Fruit fly (Drosophila melanogaster): ENCODE measurements around the gene CG13005.

Gene CG13005

DNA sequence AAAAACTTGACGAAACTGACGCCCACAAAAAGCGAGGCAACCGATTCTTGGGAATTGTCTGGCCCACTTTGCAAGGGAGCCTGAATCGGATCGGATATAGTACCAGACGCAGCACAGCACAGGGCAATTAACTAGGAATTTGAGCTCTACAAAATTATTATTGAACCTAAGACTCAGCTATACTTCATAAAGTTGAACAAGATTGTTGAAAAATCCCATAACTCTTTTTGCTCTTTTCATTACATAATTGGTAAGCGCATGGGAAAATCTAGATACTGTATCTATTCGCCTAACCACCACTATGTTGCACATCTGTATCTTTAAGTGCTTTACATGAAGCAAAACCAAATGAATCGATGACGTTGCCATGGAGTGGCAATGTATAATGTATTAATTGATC, 29.6 kb downstream of the CG13005 start (continued):
- TF ChIP-seq ato (GFP tag; IDR thresholded peaks at IDR 0.05; ENCODE audit: partially characterized antibody): no peak
- peak; percentile 60 for TF ChIP-seq repo (GFP tag; optimal IDR thresholded peaks at IDR 0.05)
- TF ChIP-seq pita (GFP tag; optimal IDR thresholded peaks at IDR 0.05): no peak
- peak; percentile 61 for TF ChIP-seq CG7556 (GFP tag; optimal IDR thresholded peaks at IDR 0.05)
- peak; percentile 34 for TF ChIP-seq CG10147 (GFP tag; optimal IDR thresholded peaks at IDR 0.05)
- TF ChIP-seq gsb (GFP tag; IDR thresholded peaks at IDR 0.05): no peak
- TF ChIP-seq lmd (GFP tag; IDR thresholded peaks at IDR 0.05): peak; percentile 82
- TF ChIP-seq slp2 (GFP tag; optimal IDR thresholded peaks at IDR 0.05): peak; percentile 75
- TF ChIP-seq CG1024 (GFP tag; IDR thresholded peaks at IDR 0.05): peak; percentile 61
- peak; percentile 68 for TF ChIP-seq Hsf (GFP tag; optimal IDR thresholded peaks at IDR 0.05)
- no peak for TF ChIP-seq dan (GFP tag; IDR thresholded peaks at IDR 0.05)
- TF ChIP-seq Ets97D (GFP tag; optimal IDR thresholded peaks at IDR 0.05): peak; percentile 27
- peak; percentile 87 for TF ChIP-seq ATbp (GFP tag; optimal IDR thresholded peaks at IDR 0.05)
- peak; percentile 25 for TF ChIP-seq CG8359 (GFP tag; optimal IDR thresholded peaks at IDR 0.05; ENCODE audit: borderline replicate concordance)
- no peak for TF ChIP-seq fd102C (GFP tag; optimal IDR thresholded peaks at IDR 0.05)
- peak; percentile 38 for TF ChIP-seq zen (tag; optimal IDR thresholded peaks at IDR 0.05)
- TF ChIP-seq peb (GFP tag; IDR thresholded peaks at IDR 0.05): peak; percentile 54
- no peak for TF ChIP-seq Bgb (GFP tag; IDR thresholded peaks at IDR 0.05; ENCODE audit: partially characterized antibody)
- peak; percentile 82 for TF ChIP-seq PHDP (tag; optimal IDR thresholded peaks at IDR 0.05)
- peak; percentile 78 for TF ChIP-seq CG17829 (tag; optimal IDR thresholded peaks at IDR 0.05)
- peak; percentile 40 for TF ChIP-seq CG17912 (GFP tag; optimal IDR thresholded peaks at IDR 0.05)
- TF ChIP-seq en (GFP tag; optimal IDR thresholded peaks at IDR 0.05): peak; percentile 58
- peak; percentile 49 for TF ChIP-seq CTCF (GFP tag; optimal IDR thresholded peaks at IDR 0.05)
- TF ChIP-seq CG30403 (GFP tag; optimal IDR thresholded peaks at IDR 0.05): peak; percentile 74
- no peak for TF ChIP-seq HLHmδ (GFP tag; optimal IDR thresholded peaks at IDR 0.05)
- peak; percentile 57 for TF ChIP-seq CG2202 (tag; optimal IDR thresholded peaks at IDR 0.05)
- peak; percentile 43 for TF ChIP-seq fd3F (GFP tag; optimal IDR thresholded peaks at IDR 0.05)
- TF ChIP-seq CG3726 (GFP tag; IDR thresholded peaks at IDR 0.05): no peak
- TF ChIP-seq Dref (GFP tag; IDR thresholded peaks at IDR 0.05): no peak
- TF ChIP-seq h (optimal IDR thresholded peaks at IDR 0.05): no peak
- TF ChIP-seq Myb (GFP tag; optimal IDR thresholded peaks at IDR 0.05): peak; percentile 48
- TF ChIP-seq tna (GFP tag; IDR thresholded peaks at IDR 0.05; ENCODE audit: partially characterized antibody): no peak
- TF ChIP-seq CG12219 (GFP tag; optimal IDR thresholded peaks at IDR 0.05): peak; percentile 80
- peak; percentile 77 for TF ChIP-seq CG1529 (GFP tag; optimal IDR thresholded peaks at IDR 0.05)
- TF ChIP-seq Dp (GFP tag; optimal IDR thresholded peaks at IDR 0.05): no peak
- TF ChIP-seq CG7987 (GFP tag; optimal IDR thresholded peaks at IDR 0.05): no peak
- no peak for TF ChIP-seq CG31224 (GFP tag; IDR thresholded peaks at IDR 0.05)
- TF ChIP-seq CG1603 (tag; optimal IDR thresholded peaks at IDR 0.05): peak; percentile 91
- no peak for TF ChIP-seq usp (GFP tag; optimal IDR thresholded peaks at IDR 0.05)
- TF ChIP-seq Hr51 (GFP tag; optimal IDR thresholded peaks at IDR 0.05): peak; percentile 21 to 81
- no peak for TF ChIP-seq Sin3A (optimal IDR thresholded peaks at IDR 0.05)
- no peak for TF ChIP-seq NK7.1 (GFP tag; optimal IDR thresholded peaks at IDR 0.05)
- TF ChIP-seq Ets65A (GFP tag): peak; percentile 80
- peak; percentile 39 for TF ChIP-seq eyg (GFP tag; optimal IDR thresholded peaks at IDR 0.05)
- no peak for TF ChIP-seq mld (GFP tag; IDR thresholded peaks at IDR 0.05; ENCODE audit: partially characterized antibody)
- TF ChIP-seq Hand (GFP tag; optimal IDR thresholded peaks at IDR 0.05): no peak
- peak; percentile 45 for TF ChIP-seq Lhr (GFP tag; optimal IDR thresholded peaks at IDR 0.05)
- peak; percentile 76 to 89 for TF ChIP-seq bsh (GFP tag; optimal IDR thresholded peaks at IDR 0.05)
- peak; percentile 81 for TF ChIP-seq dysf (GFP tag; IDR thresholded peaks at IDR 0.05)
- TF ChIP-seq CG3407 (GFP tag; optimal IDR thresholded peaks at IDR 0.05): peak; percentile 74
- no peak for TF ChIP-seq CG14860 (GFP tag; IDR thresholded peaks at IDR 0.05; ENCODE audit: partially characterized antibody)
- peak; percentile 33 for TF ChIP-seq CG2120 (GFP tag; optimal IDR thresholded peaks at IDR 0.05)

All from whole organism, embryonic.